ENCODE assay signal across 1 fruit fly cellular context in genomic region chr4:135953-136352, dm6.
TF ChIP-seq lines count a peak whose summit lies in the region.

No protein-coding gene starts in this region.

TF ChIP-seq in whole organism, embryonic, 481 proteins besides CTCF, POLR2A, EP300 and RAD21 (continued from another document):
- TF ChIP-seq Stat92E (GFP tag; optimal IDR thresholded peaks at IDR 0.05; lab: Kevin White, UChicago) (no peak), CG13424 (tag; optimal IDR thresholded peaks at IDR 0.05; lab: Kevin White, UChicago) (no peak), CG17912 (GFP tag; optimal IDR thresholded peaks at IDR 0.05; lab: Kevin White, UChicago) (peak; percentile 6), CG2199 (GFP tag; IDR thresholded peaks at IDR 0.05; lab: Robert Waterston, UW) (peak; percentile 55; the same call in 2 of the 3 replicates)
